Fruit fly (Drosophila melanogaster): ENCODE results near the gene CG10359.

Gene CG10359

DNA sequence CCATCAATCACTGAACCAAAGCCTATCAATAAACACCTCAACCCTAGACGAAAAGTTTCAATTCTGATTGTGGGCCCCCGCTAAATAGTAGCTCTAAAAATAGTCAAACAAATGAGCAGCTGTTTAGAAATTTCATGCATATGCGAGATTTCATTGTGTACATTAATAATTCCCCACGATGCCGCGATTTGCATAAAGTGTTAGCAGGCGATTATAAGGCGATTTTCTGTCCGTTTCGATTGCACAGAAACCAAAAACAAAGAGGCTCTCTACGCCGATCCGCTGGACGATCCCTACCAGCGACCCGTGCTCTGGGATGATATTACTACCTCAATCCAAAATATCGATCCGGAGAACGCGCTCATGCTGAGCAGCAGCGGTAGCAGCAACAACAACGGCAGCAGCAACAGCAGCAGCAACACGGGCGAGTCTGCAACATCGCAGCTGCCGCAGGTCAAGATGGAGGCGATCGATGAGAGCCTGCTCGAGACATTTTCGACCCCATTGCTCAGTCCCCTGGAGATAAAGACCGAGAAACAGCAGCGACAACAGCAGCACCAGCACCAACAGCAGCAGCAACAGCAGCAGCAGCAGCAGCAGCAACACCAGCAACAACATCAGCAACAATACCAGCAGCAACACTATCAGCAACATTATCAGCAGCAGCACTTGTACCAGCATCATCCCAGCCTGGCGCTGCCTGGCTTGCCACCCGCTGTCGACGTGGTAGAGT is 33.8 kb downstream of the CG10359 start:
- TF ChIP-seq al (GFP tag; IDR thresholded peaks at IDR 0.05) (peak; percentile 14; the same call in 1 of the 2 replicates), ATbp (GFP tag; optimal IDR thresholded peaks at IDR 0.05) (peak; percentile 32), CG3281 (GFP tag; optimal IDR thresholded peaks at IDR 0.05) (peak; percentile 11), Fer2 (tag; optimal IDR thresholded peaks at IDR 0.05) (peak; percentile 5), CG15269 (tag; optimal IDR thresholded peaks at IDR 0.05) (peak; percentile 8), Ets65A (GFP tag) (peak; percentile 52), Med (GFP tag) (peak; percentile 75), CG11504 (tag; optimal IDR thresholded peaks at IDR 0.05) (peak; percentile 9), hkb (optimal IDR thresholded peaks at IDR 0.05) (no peak), hkb (GFP tag; IDR thresholded peaks at IDR 0.05) (peak; percentile 28; the same call in 1 of the 2 replicates), CG12769 (tag; optimal IDR thresholded peaks at IDR 0.05) (peak; percentile 8), vnd (GFP tag; IDR thresholded peaks at IDR 0.05; ENCODE audit: partially characterized antibody) (no peak), Rfx (GFP tag; IDR thresholded peaks at IDR 0.05) (peak; percentile 36; the same call in 1 of the 2 replicates), CG12071 (GFP tag; optimal IDR thresholded peaks at IDR 0.05) (peak; percentile 30), chinmo (GFP tag; IDR thresholded peaks at IDR 0.05; ENCODE audit: partially characterized antibody) (0 out of 4 replicates have a peak, but pooled peaks have one; percentile 12), Dfd (GFP tag; optimal IDR thresholded peaks at IDR 0.05) (peak in 1 of 2 experiments; percentile 26), br (optimal IDR thresholded peaks at IDR 0.05) (no peak), da (GFP tag; optimal IDR thresholded peaks at IDR 0.05) (no peak), lab (GFP tag; optimal IDR thresholded peaks at IDR 0.05) (peak; percentile 26), Awh (GFP tag; IDR thresholded peaks at IDR 0.05) (peak; percentile 15; the same call in 1 of the 2 replicates), pho (GFP tag; optimal IDR thresholded peaks at IDR 0.05) (no peak), CG12219 (GFP tag; optimal IDR thresholded peaks at IDR 0.05) (peak; percentile 2), CG18599 (GFP tag; optimal IDR thresholded peaks at IDR 0.05) (peak; percentile 13), CG10543 (GFP tag; optimal IDR thresholded peaks at IDR 0.05) (peak; percentile 1), bbx (GFP tag; IDR thresholded peaks at IDR 0.05; ENCODE audit: partially characterized antibody) (no peak), CG6254 (GFP tag; optimal IDR thresholded peaks at IDR 0.05) (no peak), CG34376 (GFP tag; optimal IDR thresholded peaks at IDR 0.05) (no peak), inv (GFP tag; IDR thresholded peaks at IDR 0.05; ENCODE audit: partially characterized antibody) (no peak), Meics (GFP tag; optimal IDR thresholded peaks at IDR 0.05) (peak; percentile 1), pzg (GFP tag; optimal IDR thresholded peaks at IDR 0.05) (no peak), CG13287 (GFP tag; IDR thresholded peaks at IDR 0.05; ENCODE audit: partially characterized antibody) (no peak), disco-r (GFP tag; optimal IDR thresholded peaks at IDR 0.05) (no peak), Hmr (GFP tag; optimal IDR thresholded peaks at IDR 0.05) (peak; percentile 20), Hsf (GFP tag; optimal IDR thresholded peaks at IDR 0.05) (no peak), org-1 (GFP tag; optimal IDR thresholded peaks at IDR 0.05) (no peak), CG2678 (tag; optimal IDR thresholded peaks at IDR 0.05) (peak; percentile 34), CG15514 (GFP tag; optimal IDR thresholded peaks at IDR 0.05) (peak; percentile 8), Asciz (GFP tag; optimal IDR thresholded peaks at IDR 0.05) (peak; percentile 38), caup (GFP tag; optimal IDR thresholded peaks at IDR 0.05; ENCODE audit: severe bottlenecking) (peak; percentile 25), Six4 (GFP tag; optimal IDR thresholded peaks at IDR 0.05) (no peak)
